Fruit fly (Drosophila melanogaster) whole organism, embryonic: Measurements from ENCODE around the gene PIP82.
A peak's percentile ranks its signal among the peaks of the same experiment; 100 is the strongest.

Experiments used
- Aef1 ChIP-seq: fragments of 200-800 bp; sonication (Bioruptor generic); IDR thresholded peaks from 3 replicates; pipeline ENCODE4 v1.3.6; 2022; ENCODE audit warnings: missing biosample characterization, missing genetic modification characterization
- CG11504 ChIP-seq: fragments of 200-800 bp; sonication (Bioruptor generic); optimal IDR thresholded peaks from 3 replicates; lab custom pipeline; 2019; ENCODE audit warnings: missing biosample characterization, mild to moderate bottlenecking, missing genetic modification characterization, moderate library complexity
- CG1233 ChIP-seq: fragments of 200-800 bp; sonication (Bioruptor generic); optimal IDR thresholded peaks from 4 replicates; lab custom pipeline; 2018; ENCODE audit warnings: missing biosample characterization, mild to moderate bottlenecking, missing genetic modification characterization
- CG13624 ChIP-seq: fragments of 200-800 bp; sonication (Bioruptor generic); optimal IDR thresholded peaks from 2 replicates; lab custom pipeline; 2016; ENCODE audit warnings: missing biosample characterization, missing genetic modification characterization
- CG13894 ChIP-seq: fragments of 200-800 bp; sonication (Bioruptor generic); optimal IDR thresholded peaks from 3 replicates; lab custom pipeline; 2018; ENCODE audit warnings: missing biosample characterization, mild to moderate bottlenecking, missing genetic modification characterization, moderate library complexity
- CG14050 ChIP-seq: fragments of 200-800 bp; sonication (Bioruptor generic); IDR thresholded peaks from 3 replicates; pipeline ENCODE4 v1.3.6; 2022; ENCODE audit warnings: missing biosample characterization, missing genetic modification characterization
- CG14710 ChIP-seq: fragments of 200-800 bp; sonication (Bioruptor generic); optimal IDR thresholded peaks from 3 replicates; lab custom pipeline; 2019; ENCODE audit warnings: missing biosample characterization, mild to moderate bottlenecking, missing genetic modification characterization, moderate library complexity
- CG15073 ChIP-seq: fragments of 200-800 bp; sonication (Bioruptor generic); optimal IDR thresholded peaks from 2 replicates; lab custom pipeline; 2016; ENCODE audit warnings: missing biosample characterization, missing genetic modification characterization
- CG17328 ChIP-seq: fragments of 200-800 bp; sonication (Bioruptor generic); IDR thresholded peaks from 2 replicates; pipeline ENCODE4 v1.3.6; 2022; ENCODE audit warnings: missing biosample characterization, missing genetic modification characterization
- CG18619 ChIP-seq: fragments of 200-800 bp; sonication (Bioruptor generic); optimal IDR thresholded peaks from 3 replicates; lab custom pipeline; 2017; ENCODE audit warnings: missing biosample characterization, mild to moderate bottlenecking, missing genetic modification characterization
- CG3726 ChIP-seq: fragments of 200-800 bp; sonication (Bioruptor generic); IDR thresholded peaks from 3 replicates; pipeline ENCODE4, ENCODE4 v1.3.6; 2022; ENCODE audit warnings: missing biosample characterization, missing genetic modification characterization
- CG4617 ChIP-seq: fragments of 200-800 bp; sonication (Bioruptor generic); optimal IDR thresholded peaks from 3 replicates; lab custom pipeline; 2016; ENCODE audit warnings: missing biosample characterization, missing genetic modification characterization, borderline replicate concordance
- CG4854 ChIP-seq: fragments of 200-800 bp; sonication (Bioruptor generic); optimal IDR thresholded peaks from 2 replicates; lab custom pipeline; 2016; ENCODE audit warnings: missing biosample characterization, missing genetic modification characterization, inconsistent platforms
- CG6683 ChIP-seq: fragments of 200-800 bp; sonication (Bioruptor generic); optimal IDR thresholded peaks from 2 replicates; lab custom pipeline; 2017; ENCODE audit warnings: missing biosample characterization, mild to moderate bottlenecking, missing genetic modification characterization, missing genetic modification reagents
- CG7372 ChIP-seq: fragments of 200-800 bp; sonication (Bioruptor generic); IDR thresholded peaks from 2 replicates; pipeline ENCODE4 v1.3.6; 2022; ENCODE audit warnings: missing biosample characterization, missing genetic modification characterization
- CG7928 ChIP-seq: fragments of 200-800 bp; sonication (Bioruptor generic); optimal IDR thresholded peaks from 2 replicates; lab custom pipeline; 2017; ENCODE audit warnings: missing biosample characterization, mild to moderate bottlenecking, missing genetic modification characterization
- CG8281 ChIP-seq: fragments of 200-800 bp; sonication (Bioruptor generic); optimal IDR thresholded peaks from 2 replicates; lab custom pipeline; 2018; ENCODE audit warnings: missing biosample characterization, mild to moderate bottlenecking, missing genetic modification characterization, moderate library complexity
- CG8765 ChIP-seq: fragments of 200-800 bp; sonication (Bioruptor generic); IDR thresholded peaks from 2 replicates; pipeline ENCODE4 v1.3.6; 2022; ENCODE audit warnings: missing biosample characterization, missing genetic modification characterization
- E2f1 ChIP-seq: fragments of 200-800 bp; sonication (Bioruptor generic); IDR thresholded peaks from 2 replicates; pipeline ENCODE4 v1.3.6; 2022; ENCODE audit warnings: missing biosample characterization, missing genetic modification characterization
- Ets65A ChIP-seq: fragments of 200-800 bp; sonication (Bioruptor generic); peaks from one replicate; lab custom pipeline; 2016; ENCODE audit warnings: missing biosample characterization, missing genetic modification characterization
- Fer3 ChIP-seq: fragments of 200-800 bp; sonication (Bioruptor generic); optimal IDR thresholded peaks from 2 replicates; lab custom pipeline; 2018; ENCODE audit warnings: missing biosample characterization, mild to moderate bottlenecking, missing genetic modification characterization, moderate library complexity
- H15 ChIP-seq: fragments of 200-800 bp; sonication (Bioruptor generic); IDR thresholded peaks from 3 replicates; pipeline ENCODE4 v1.3.6; 2022; ENCODE audit warnings: missing biosample characterization, missing genetic modification characterization
- Hr3 ChIP-seq: fragments of 200-800 bp; sonication (Bioruptor generic); optimal IDR thresholded peaks from 3 replicates; lab custom pipeline; 2016; ENCODE audit warnings: missing biosample characterization, missing genetic modification characterization
- Hr51 ChIP-seq, 2 experiments: fragments of 200-800 bp; sonication (Bioruptor generic); optimal IDR thresholded peaks; 2 replicates in 1 of 2; 3 replicates in 1 of 2; lab custom pipeline; 2016 to 2018; ENCODE audit warnings: missing biosample characterization in 2 of 2, missing genetic modification characterization in 2 of 2, mild to moderate bottlenecking in 1 of 2, moderate library complexity in 1 of 2
- PHDP ChIP-seq: fragments of 200-800 bp; sonication (Bioruptor generic); optimal IDR thresholded peaks from 3 replicates; lab custom pipeline; 2018; ENCODE audit warnings: missing biosample characterization, mild to moderate bottlenecking, missing genetic modification characterization, moderate library complexity
- Rfx ChIP-seq: fragments of 200-800 bp; sonication (Bioruptor generic); IDR thresholded peaks from 2 replicates; pipeline ENCODE4 v1.3.6; 2022; ENCODE audit warnings: missing biosample characterization, missing genetic modification characterization
- Sox100B ChIP-seq: fragments of 200-800 bp; sonication (Bioruptor generic); optimal IDR thresholded peaks from 3 replicates; lab custom pipeline; 2018; ENCODE audit warnings: missing biosample characterization, mild to moderate bottlenecking, missing genetic modification characterization
- ab ChIP-seq: fragments of 200-800 bp; sonication (Bioruptor generic); optimal IDR thresholded peaks from 2 replicates; lab custom pipeline; 2016; ENCODE audit warnings: missing biosample characterization, missing genetic modification characterization
- bab2 ChIP-seq: fragments of 200-800 bp; sonication (Bioruptor generic); optimal IDR thresholded peaks from 2 replicates; lab custom pipeline; 2016; ENCODE audit warnings: missing biosample characterization, missing genetic modification characterization
- bcd ChIP-seq: fragments of 200-800 bp; sonication (Bioruptor generic); optimal IDR thresholded peaks from 2 replicates; lab custom pipeline; 2017; ENCODE audit warnings: missing biosample characterization, mild to moderate bottlenecking, missing genetic modification characterization
- bigmax ChIP-seq: fragments of 200-800 bp; sonication (Bioruptor generic); optimal IDR thresholded peaks from 2 replicates; lab custom pipeline; 2018; ENCODE audit warnings: missing biosample characterization, mild to moderate bottlenecking, missing genetic modification characterization
- caup ChIP-seq: fragments of 200-800 bp; sonication (Bioruptor generic); optimal IDR thresholded peaks from 3 replicates; lab custom pipeline; 2017; ENCODE audit warnings: missing biosample characterization, mild to moderate bottlenecking, missing genetic modification characterization, moderate library complexity; ENCODE audit not compliant: severe bottlenecking
- ci ChIP-seq: fragments of 200-800 bp; sonication (Bioruptor generic); IDR thresholded peaks from 3 replicates; pipeline ENCODE4 v1.3.6; 2022; ENCODE audit warnings: missing biosample characterization, missing genetic modification characterization
- dpn ChIP-seq, 2 experiments: fragments of 200-800 bp; sonication (Bioruptor generic); optimal IDR thresholded peaks; 3 replicates each; lab custom pipeline; 2016; ENCODE audit warnings: missing biosample characterization in 2 of 2, missing genetic modification characterization in 2 of 2
- dysf ChIP-seq: fragments of 200-800 bp; sonication (Bioruptor generic); IDR thresholded peaks from 3 replicates; pipeline ENCODE4 v1.3.6; 2022; ENCODE audit warnings: missing biosample characterization, missing genetic modification characterization
- esg ChIP-seq: fragments of 200-800 bp; sonication (Bioruptor generic); conservative IDR thresholded peaks from 2 replicates; pipeline ENCODE4 v1.3.6; 2022; ENCODE audit warnings: missing biosample characterization, missing genetic modification characterization
- grau ChIP-seq: fragments of 200-800 bp; optimal IDR thresholded peaks from 3 replicates; lab custom pipeline; 2019; ENCODE audit warnings: missing biosample characterization, mild to moderate bottlenecking, missing genetic modification characterization, moderate library complexity
- ind ChIP-seq: fragments of 200-800 bp; sonication (Bioruptor generic); optimal IDR thresholded peaks from 3 replicates; lab custom pipeline; 2016; ENCODE audit warnings: missing biosample characterization, missing genetic modification characterization
- knrl ChIP-seq: fragments of 200-800 bp; sonication (Bioruptor generic); IDR thresholded peaks from 3 replicates; pipeline ENCODE4 v1.3.6; 2022; ENCODE audit warnings: missing biosample characterization, missing genetic modification characterization; ENCODE audit not compliant: partially characterized antibody
- nmo ChIP-seq: fragments of 200-800 bp; sonication (Bioruptor generic); optimal IDR thresholded peaks from 2 replicates; lab custom pipeline; 2018; ENCODE audit warnings: missing biosample characterization, mild to moderate bottlenecking, missing genetic modification characterization, moderate library complexity
- nom ChIP-seq: fragments of 200-800 bp; sonication (Bioruptor generic); optimal IDR thresholded peaks from 2 replicates; lab custom pipeline; 2017; ENCODE audit warnings: missing biosample characterization, missing genetic modification characterization, mild to moderate bottlenecking, moderate library complexity, missing genetic modification reagents
- onecut ChIP-seq: fragments of 200-800 bp; sonication (Bioruptor generic); IDR thresholded peaks from 2 replicates; pipeline ENCODE4 v1.3.6; 2022; ENCODE audit warnings: missing biosample characterization, missing genetic modification characterization
- run ChIP-seq: fragments of 200-800 bp; sonication (Bioruptor generic); optimal IDR thresholded peaks from 3 replicates; lab custom pipeline; 2018; ENCODE audit warnings: missing biosample characterization, mild to moderate bottlenecking, missing genetic modification characterization
- schlank ChIP-seq: fragments of 200-800 bp; sonication (Bioruptor generic); optimal IDR thresholded peaks from 2 replicates; lab custom pipeline; 2018; ENCODE audit warnings: missing biosample characterization, mild to moderate bottlenecking, missing genetic modification characterization
- sens ChIP-seq: fragments of 200-800 bp; sonication (Bioruptor generic); peaks from one replicate; lab custom pipeline; 2016; ENCODE audit warnings: missing biosample characterization, missing genetic modification characterization
- sisA ChIP-seq: fragments of 200-800 bp; sonication (Bioruptor generic); IDR thresholded peaks from 2 replicates; pipeline ENCODE4 v1.3.6; 2022; ENCODE audit warnings: missing biosample characterization, missing genetic modification characterization
- sob ChIP-seq: fragments of 200-800 bp; sonication (Bioruptor generic); IDR thresholded peaks from 2 replicates; pipeline ENCODE4 v1.3.6; 2022; ENCODE audit warnings: missing biosample characterization, missing genetic modification characterization
- ttk ChIP-seq: fragments of 200-800 bp; sonication (Bioruptor generic); IDR thresholded peaks from 2 replicates; pipeline ENCODE4 v2.1.2; 2022; ENCODE audit warnings: missing biosample characterization, missing genetic modification characterization
- unpg ChIP-seq: fragments of 200-800 bp; sonication (Bioruptor generic); optimal IDR thresholded peaks from 3 replicates; lab custom pipeline; 2018; ENCODE audit warnings: missing biosample characterization, mild to moderate bottlenecking, missing genetic modification characterization, moderate library complexity
- usp ChIP-seq: fragments of >200 bp; optimal IDR thresholded peaks from 2 replicates; lab custom pipeline; 2017; ENCODE audit warnings: missing biosample characterization, missing genetic modification characterization

Gene PIP82

DNA sequence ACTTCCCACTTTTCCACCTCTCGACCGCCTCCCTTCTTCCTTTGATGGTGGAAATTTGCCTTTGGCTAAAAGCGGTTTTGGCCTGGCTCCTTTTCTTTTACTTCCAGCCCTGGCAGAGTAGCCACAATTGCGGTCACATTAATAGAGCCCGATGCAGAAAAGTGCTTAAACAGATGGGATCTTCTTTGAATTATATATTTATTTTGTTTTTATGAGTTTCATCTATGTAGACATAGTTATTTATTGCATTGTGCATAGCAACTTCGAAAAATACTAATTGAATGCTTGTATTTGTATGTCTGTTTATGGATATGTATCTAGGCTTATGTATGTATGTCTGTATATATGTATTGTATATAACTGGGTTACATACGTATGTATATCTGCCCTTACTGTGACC is 12.5 kb upstream of the PIP82 start (continued):
- TF ChIP-seq sens (GFP tag; lab: Kevin White, UChicago) (peak; percentile 73), nmo (GFP tag; lab: Kevin White, UChicago) (peak; percentile 16), CG7372 (GFP tag; lab: Robert Waterston, UW) (0 out of 2 replicates have a peak, but pooled peaks have one; percentile 14), CG13894 (peak; percentile 67), CG7928 (GFP tag; lab: Kevin White, UChicago) (peak; percentile 24), ind (peak; percentile 41), CG17328 (peak; percentile 29; the same call in 1 of the 2 replicates), grau (tag; lab: Kevin White, UChicago) (peak; percentile 76), CG15073 (GFP tag; lab: Kevin White, UChicago) (no peak), H15 (GFP tag; lab: Robert Waterston, UW) (0 out of 3 replicates have a peak, but pooled peaks have one; percentile 27), E2f1 (GFP tag; lab: Robert Waterston, UW) (peak; percentile 40), Hr51 (GFP tag; optimal IDR thresholded peaks at IDR 0.05; lab: Kevin White, UChicago) (peak in 1 of 2 experiments; percentile 71), dysf (GFP tag; lab: Robert Waterston, UW) (peak; percentile 64; the same call in 2 of the 3 replicates), CG13624 (peak; percentile 18), usp (GFP tag; lab: Kevin White, UChicago) (no peak), CG4617 (no peak), bcd (GFP tag; lab: Kevin White, UChicago) (peak; percentile 63), CG6683 (GFP tag; lab: Kevin White, UChicago) (peak; percentile 51), sisA (GFP tag; lab: Robert Waterston, UW) (peak; percentile 52), CG1233 (GFP tag; lab: Kevin White, UChicago) (peak; percentile 41), ttk (GFP tag; lab: Robert Waterston, UW) (peak; percentile 46; the same call in 1 of the 2 replicates), onecut (GFP tag; lab: Robert Waterston, UW) (peak; percentile 40; the same call in 1 of the 2 replicates), Sox100B (GFP tag; lab: Kevin White, UChicago) (peak; percentile 16), PHDP (tag; lab: Kevin White, UChicago) (peak; percentile 70), knrl (GFP tag; lab: Robert Waterston, UW) (no peak), Rfx (peak; percentile 76), dpn (GFP tag; optimal IDR thresholded peaks at IDR 0.05; lab: Kevin White, UChicago) (peak; percentile 1 to 45), ci (GFP tag; lab: Robert Waterston, UW) (peak; percentile 49; the same call in 1 of the 3 replicates), CG11504 (tag; lab: Kevin White, UChicago) (peak; percentile 78), esg (GFP tag; lab: Robert Waterston, UW) (peak; percentile 46; the same call in 1 of the 2 replicates), sob (GFP tag; lab: Robert Waterston, UW) (peak; percentile 56; the same call in 1 of the 2 replicates), CG14050 (GFP tag; lab: Robert Waterston, UW) (peak; percentile 34; the same call in 1 of the 3 replicates), CG3726 (GFP tag; lab: Robert Waterston, UW) (0 out of 3 replicates have a peak, but pooled peaks have one; percentile 23), CG14710 (tag; lab: Kevin White, UChicago) (peak; percentile 8), CG8765 (GFP tag; lab: Robert Waterston, UW) (no peak), CG4854 (GFP tag; lab: Kevin White, UChicago) (no peak), nom (GFP tag; lab: Kevin White, UChicago) (peak; percentile 21), CG18619 (peak; percentile 58), unpg (peak; percentile 71), Fer3 (tag; lab: Kevin White, UChicago) (peak; percentile 71), bab2 (peak; percentile 3), Aef1 (GFP tag; lab: Robert Waterston, UW) (peak; percentile 30; the same call in 1 of the 3 replicates), schlank (peak; percentile 18), Ets65A (GFP tag; lab: Kevin White, UChicago) (no peak), ab (no peak), Hr3 (GFP tag; lab: Kevin White, UChicago) (peak; percentile 27), CG8281 (tag; lab: Kevin White, UChicago) (peak; percentile 29), caup (GFP tag; lab: Kevin White, UChicago) (peak; percentile 61), run (tag; lab: Kevin White, UChicago) (peak; percentile 18), bigmax (GFP tag; lab: Kevin White, UChicago) (no peak)
